Worm (Caenorhabditis elegans) whole organism, late embryonic: ENCODE results near the gene hars-1.

ENCODE experiments used
- C38D4.7 ChIP-seq: fragments of 200-800 bp; sonication (Bioruptor generic); optimal IDR thresholded peaks from 2 replicates; lab custom pipeline; 2018; ENCODE audit warnings: mild to moderate bottlenecking, missing genetic modification characterization, moderate library complexity, missing compliant biosample characterization
- F13H6.1 ChIP-seq: sonication (generic microtip); optimal IDR thresholded peaks from 2 replicates; lab custom pipeline; 2016; ENCODE audit warnings: missing genetic modification characterization, missing compliant biosample characterization
- T23F11.4 ChIP-seq: fragments of 200-800 bp; sonication (Bioruptor generic); optimal IDR thresholded peaks from 2 replicates; lab custom pipeline; 2018; ENCODE audit warnings: mild to moderate bottlenecking, missing genetic modification characterization, missing compliant biosample characterization
- ahr-1 ChIP-seq: sonication (generic microtip); optimal IDR thresholded peaks from 2 replicates; lab custom pipeline; 2016; ENCODE audit warnings: missing genetic modification characterization, missing compliant biosample characterization
- ama-1 ChIP-seq: fragments of 150-350 bp; optimal IDR thresholded peaks from 2 replicates; lab custom pipeline; 2014
- ceh-14 ChIP-seq: sonication (generic microtip); optimal IDR thresholded peaks from 2 replicates; lab custom pipeline; 2016; ENCODE audit warnings: missing genotype, missing genetic modification characterization, missing compliant biosample characterization
- ceh-19 ChIP-seq: fragments of 200-800 bp; sonication (Bioruptor generic); optimal IDR thresholded peaks from 2 replicates; lab custom pipeline; 2018; ENCODE audit warnings: mild to moderate bottlenecking, missing genetic modification characterization, missing compliant biosample characterization
- ceh-22 ChIP-seq: sonication (generic microtip); optimal IDR thresholded peaks from 2 replicates; lab custom pipeline; 2017; ENCODE audit warnings: missing biosample characterization, missing genetic modification characterization
- ceh-24 ChIP-seq: sonication (generic microtip); optimal IDR thresholded peaks from 2 replicates; lab custom pipeline; 2016; ENCODE audit warnings: mild to moderate bottlenecking, missing genetic modification characterization, missing compliant biosample characterization
- ceh-34 ChIP-seq: sonication (generic microtip); optimal IDR thresholded peaks from 2 replicates; lab custom pipeline; 2016; ENCODE audit warnings: mild to moderate bottlenecking, missing genetic modification characterization, missing compliant biosample characterization
- ceh-48 ChIP-seq: sonication (generic microtip); optimal IDR thresholded peaks from 2 replicates; lab custom pipeline; 2016; ENCODE audit warnings: missing genetic modification characterization, inconsistent platforms, missing compliant biosample characterization
- ceh-6 ChIP-seq: fragments of 200-800 bp; sonication (Bioruptor generic); optimal IDR thresholded peaks from 2 replicates; lab custom pipeline; 2018; ENCODE audit warnings: mild to moderate bottlenecking, missing genetic modification characterization, missing compliant biosample characterization
- ceh-9 ChIP-seq: sonication (generic microtip); optimal IDR thresholded peaks from 2 replicates; lab custom pipeline; 2016; ENCODE audit warnings: mild to moderate bottlenecking, missing genetic modification characterization, inconsistent platforms, missing compliant biosample characterization
- dmd-4 ChIP-seq: sonication (generic microtip); optimal IDR thresholded peaks from 2 replicates; lab custom pipeline; 2016; ENCODE audit warnings: borderline replicate concordance, missing genetic modification characterization, missing compliant biosample characterization
- dve-1 ChIP-seq: sonication (generic microtip); optimal IDR thresholded peaks from 2 replicates; lab custom pipeline; 2017; ENCODE audit warnings: antibody characterized with exemption, mild to moderate bottlenecking, missing genetic modification characterization, missing compliant biosample characterization
- elt-2 ChIP-seq: sonication (generic microtip); optimal IDR thresholded peaks from 2 replicates; lab custom pipeline; 2016; ENCODE audit warnings: missing genetic modification reagents, missing genetic modification characterization, missing compliant biosample characterization
- eyg-1 ChIP-seq: sonication (generic microtip); optimal IDR thresholded peaks from 2 replicates; lab custom pipeline; 2016; ENCODE audit warnings: missing genotype, missing genetic modification characterization, missing compliant biosample characterization
- fax-1 ChIP-seq: sonication (generic microtip); optimal IDR thresholded peaks from 2 replicates; lab custom pipeline; 2016; ENCODE audit warnings: missing genotype, missing genetic modification characterization, missing compliant biosample characterization
- fkh-6 ChIP-seq: sonication (generic microtip); optimal IDR thresholded peaks from 2 replicates; lab custom pipeline; 2016; ENCODE audit warnings: missing genetic modification characterization, missing compliant biosample characterization
- hlh-8 ChIP-seq: sonication (generic microtip); optimal IDR thresholded peaks from 2 replicates; lab custom pipeline; 2016; ENCODE audit warnings: missing genotype, missing genetic modification characterization, missing compliant biosample characterization
- lin-11 ChIP-seq: fragments of 200-800 bp; sonication (Bioruptor generic); optimal IDR thresholded peaks from 2 replicates; lab custom pipeline; 2018; ENCODE audit warnings: mild to moderate bottlenecking, missing genetic modification characterization, missing compliant biosample characterization
- madf-2 ChIP-seq: sonication (generic microtip); optimal IDR thresholded peaks from 2 replicates; lab custom pipeline; 2017; ENCODE audit warnings: missing genetic modification characterization, missing compliant biosample characterization
- nfya-1 ChIP-seq: sonication (generic microtip); optimal IDR thresholded peaks from 2 replicates; lab custom pipeline; 2017; ENCODE audit warnings: missing genetic modification characterization, mild to moderate bottlenecking, missing compliant biosample characterization, antibody characterized with exemption, moderate library complexity
- nhr-11 ChIP-seq: fragments of 150-350 bp; optimal IDR thresholded peaks from 2 replicates; lab custom pipeline; 2014; ENCODE audit warnings: missing biosample characterization, missing genetic modification characterization
- nhr-232 ChIP-seq: sonication (generic microtip); optimal IDR thresholded peaks from 2 replicates; lab custom pipeline; 2016; ENCODE audit warnings: missing genetic modification characterization, missing compliant biosample characterization
- npax-4 ChIP-seq: sonication (generic microtip); optimal IDR thresholded peaks from 2 replicates; lab custom pipeline; 2016; ENCODE audit warnings: missing genetic modification characterization, missing compliant biosample characterization
- pat-9 ChIP-seq: fragments of 200-800 bp; sonication (Bioruptor generic); optimal IDR thresholded peaks from 2 replicates; lab custom pipeline; 2018; ENCODE audit warnings: mild to moderate bottlenecking, missing genetic modification characterization, moderate library complexity, missing compliant biosample characterization
- pha-4 ChIP-seq: fragments of 150-350 bp; optimal IDR thresholded peaks from 2 replicates; lab custom pipeline; 2018; ENCODE audit warnings: missing biosample characterization, missing genetic modification reagents, missing genetic modification characterization
- pqm-1 ChIP-seq: sonication (generic microtip); optimal IDR thresholded peaks from 2 replicates; lab custom pipeline; 2016; ENCODE audit warnings: missing genetic modification characterization, missing compliant biosample characterization
- ref-2 ChIP-seq: sonication (generic microtip); optimal IDR thresholded peaks from 2 replicates; lab custom pipeline; 2016; ENCODE audit warnings: missing genetic modification characterization, missing compliant biosample characterization
- sox-4 ChIP-seq: sonication (generic microtip); optimal IDR thresholded peaks from 2 replicates; lab custom pipeline; 2017; ENCODE audit warnings: mild to moderate bottlenecking, missing genetic modification characterization, inconsistent platforms, missing compliant biosample characterization
- syd-9 ChIP-seq: sonication (generic microtip); optimal IDR thresholded peaks from 2 replicates; lab custom pipeline; 2016; ENCODE audit warnings: mild to moderate bottlenecking, missing genetic modification characterization, moderate library complexity, missing compliant biosample characterization
- tbx-2 ChIP-seq: sonication (generic microtip); optimal IDR thresholded peaks from 2 replicates; lab custom pipeline; 2016; ENCODE audit warnings: missing genetic modification characterization, missing compliant biosample characterization
- unc-42 ChIP-seq: sonication (generic microtip); optimal IDR thresholded peaks from 2 replicates; lab custom pipeline; 2016; ENCODE audit warnings: missing genotype, missing genetic modification characterization, missing compliant biosample characterization
- unc-55 ChIP-seq: sonication (generic microtip); optimal IDR thresholded peaks from 2 replicates; lab custom pipeline; 2017; ENCODE audit warnings: missing biosample characterization, missing genetic modification reagents, missing genetic modification characterization
- unc-86 ChIP-seq: sonication (generic microtip); optimal IDR thresholded peaks from 2 replicates; lab custom pipeline; 2016; ENCODE audit warnings: missing genetic modification characterization, missing compliant biosample characterization
- zip-5 ChIP-seq: sonication (generic microtip); optimal IDR thresholded peaks from 2 replicates; lab custom pipeline; 2016; ENCODE audit warnings: missing genetic modification characterization, missing compliant biosample characterization

The hars-1 gene

ce11 chrIV:10854042-10854441 lies 4.7 kb upstream of the hars-1 start:
- TF ChIP-seq pqm-1 (tag; lab: Kevin White, UChicago), result no peak
- TF ChIP-seq ceh-6, result no peak
- no peak for TF ChIP-seq fkh-6 (tag; lab: Kevin White, UChicago)
- no peak for TF ChIP-seq ahr-1 (tag; lab: Kevin White, UChicago)
- no peak for TF ChIP-seq dve-1 (tag; lab: Kevin White, UChicago)
- no peak for TF ChIP-seq nhr-11
- TF ChIP-seq fax-1 (tag; lab: Kevin White, UChicago), result no peak
- TF ChIP-seq F13H6.1 (tag; lab: Kevin White, UChicago), result no peak
- no peak for TF ChIP-seq ceh-19 (GFP tag; lab: Kevin White, UChicago)
- no peak for TF ChIP-seq unc-86

ce11 chrIV:10855049-10855448 lies 3.7 kb upstream of the hars-1 start, which contains the start of gene T11G6.3:
Gene T11G6.3, minus strand, starts transcription at chrIV:10855237.
- TF ChIP-seq syd-9 (tag; lab: Kevin White, UChicago), result no peak
- TF ChIP-seq pha-4, result no peak
- TF ChIP-seq unc-55 (GFP tag; lab: Kevin White, UChicago), result no peak
- no peak for TF ChIP-seq dve-1 (tag; lab: Kevin White, UChicago)
- TF ChIP-seq nhr-232 (tag; lab: Kevin White, UChicago), result no peak
- no peak for TF ChIP-seq ceh-34 (tag; lab: Kevin White, UChicago)
- TF ChIP-seq pat-9, result no peak
- TF ChIP-seq nfya-1 (tag; lab: Kevin White, UChicago), result no peak
- no peak for TF ChIP-seq ceh-14 (tag; lab: Kevin White, UChicago)
- no peak for TF ChIP-seq ama-1 (lab: Kevin White, UChicago)
- TF ChIP-seq pqm-1 (tag; lab: Kevin White, UChicago), result no peak

ce11 chrIV:10855946-10856345 lies 2.8 kb upstream of the hars-1 start:
- TF ChIP-seq nfya-1 (tag; lab: Kevin White, UChicago) (peak; percentile 30), ref-2 (no peak), eyg-1 (tag; lab: Kevin White, UChicago) (no peak)

- TF ChIP-seq tbx-2 (tag; lab: Kevin White, UChicago), result no peak
- TF ChIP-seq sox-4, result no peak
- peak; percentile 5 for TF ChIP-seq ceh-48 (tag; lab: Kevin White, UChicago)
- no peak for TF ChIP-seq npax-4 (tag; lab: Kevin White, UChicago)
These were observed 2.3 kb downstream of the hars-1 start, which contains the start of gene rbm-22 for ce11 chrIV:10861102-10861501. Gene rbm-22, plus strand, starts transcription at chrIV:10861402.

- no peak for TF ChIP-seq dmd-4 (tag; lab: Kevin White, UChicago)
- TF ChIP-seq hlh-8, result no peak
- no peak for TF ChIP-seq nhr-11
- TF ChIP-seq ceh-24 (tag; lab: Kevin White, UChicago), result no peak
- TF ChIP-seq unc-42 (tag; lab: Kevin White, UChicago), result no peak
- TF ChIP-seq lin-11 (tag; lab: Kevin White, UChicago), result no peak
- no peak for TF ChIP-seq ceh-9 (tag; lab: Kevin White, UChicago)
- TF ChIP-seq pat-9, result no peak
- TF ChIP-seq T23F11.4 (GFP tag; lab: Kevin White, UChicago), result no peak
- no peak for TF ChIP-seq zip-5
- no peak for TF ChIP-seq elt-2
- TF ChIP-seq ceh-22 (tag; lab: Kevin White, UChicago), result no peak
- no peak for TF ChIP-seq C38D4.7 (GFP tag; lab: Kevin White, UChicago)
- TF ChIP-seq madf-2 (tag; lab: Kevin White, UChicago), result no peak
- no peak for TF ChIP-seq ceh-6
These were observed 5.3 kb downstream of the hars-1 start, which contains the start of gene nish-1 for ce11 chrIV:10864031-10864430. Gene nish-1, plus strand, starts transcription at chrIV:10864331.
